Worm (Caenorhabditis elegans): ENCODE data around the gene C52B9.8.

Gene C52B9.8

ce11 chrX:4311668-4312067 lies at the start of gene C52B9.8:
C52B9.8 (minus strand) TSS chrX:4311768.
- TF ChIP-seq mxl-1 (tag; optimal IDR thresholded peaks at IDR 0.05) = no peak
- TF ChIP-seq hlh-12 (tag; optimal IDR thresholded peaks at IDR 0.05) = no peak
- TF ChIP-seq tbp1 (GFP tag; optimal IDR thresholded peaks at IDR 0.05) = no peak
- no peak for TF ChIP-seq ccch-3 (GFP tag; optimal IDR thresholded peaks at IDR 0.05)
- TF ChIP-seq Y53G8AR.9 (GFP tag; conservative IDR thresholded peaks at IDR 0.05) = no peak
- no peak for TF ChIP-seq T07F8.4 (tag; optimal IDR thresholded peaks at IDR 0.05)
- no peak for TF ChIP-seq aptf-2 (GFP tag; conservative IDR thresholded peaks at IDR 0.05)
- TF ChIP-seq D2030.7 (GFP tag; IDR thresholded peaks at IDR 0.05) = no peak
- TF ChIP-seq Y95B8A.8 (GFP tag; IDR thresholded peaks at IDR 0.05) = no peak
- no peak for TF ChIP-seq tbx-9 (tag; optimal IDR thresholded peaks at IDR 0.05; ENCODE audit: borderline replicate concordance)
- no peak for TF ChIP-seq ceh-58 (GFP tag; IDR thresholded peaks at IDR 0.05)
- no peak for TF ChIP-seq nhr-179 (tag; optimal IDR thresholded peaks at IDR 0.05)
- TF ChIP-seq pbrm-1 (GFP tag; IDR thresholded peaks at IDR 0.05) = no peak
- no peak for TF ChIP-seq ceh-27 (GFP tag; optimal IDR thresholded peaks at IDR 0.05)
- TF ChIP-seq Y53F4B.3 (GFP tag; IDR thresholded peaks at IDR 0.05) = no peak
- TF ChIP-seq zfh-2 (GFP tag; conservative IDR thresholded peaks at IDR 0.05) = no peak
- TF ChIP-seq F57C9.4 (tag; optimal IDR thresholded peaks at IDR 0.05) = no peak
- no peak for TF ChIP-seq lsl-1 (GFP tag; optimal IDR thresholded peaks at IDR 0.05)
- no peak for TF ChIP-seq rec-8 (tag; optimal IDR thresholded peaks at IDR 0.05)
- no peak for TF ChIP-seq ceh-100 (GFP tag; IDR thresholded peaks at IDR 0.05)

ce11 chrX:4359030-4359429 lies 47.5 kb upstream of the C52B9.8 start:
- TF ChIP-seq egrh-3 (GFP tag; IDR thresholded peaks at IDR 0.05) = no peak
- peak; percentile 58 for TF ChIP-seq nhr-80 (tag; optimal IDR thresholded peaks at IDR 0.05)
- peak; percentile 8 for TF ChIP-seq unc-62 (GFP tag; optimal IDR thresholded peaks at IDR 0.05)

ce11 chrX:4357467-4357866 lies 45.9 kb upstream of the C52B9.8 start, which contains the start of gene F14H12.6:
F14H12.6 (minus strand) TSS chrX:4357567.
- no peak for TF ChIP-seq sdz-38 (tag; optimal IDR thresholded peaks at IDR 0.05)
- no peak for TF ChIP-seq B0019.2 (GFP tag; conservative IDR thresholded peaks at IDR 0.05)
- TF ChIP-seq aptf-2 (GFP tag; conservative IDR thresholded peaks at IDR 0.05) = no peak
- TF ChIP-seq pbrm-1 (GFP tag; IDR thresholded peaks at IDR 0.05) = no peak
- TF ChIP-seq lin-35 (GFP tag; optimal IDR thresholded peaks at IDR 0.05) = no peak
- no peak for TF ChIP-seq ets-4 (GFP tag; optimal IDR thresholded peaks at IDR 0.05)
- no peak for TF ChIP-seq F37B4.10 (GFP tag; IDR thresholded peaks at IDR 0.05)
- no peak for TF ChIP-seq ceh-27 (GFP tag; optimal IDR thresholded peaks at IDR 0.05)
- TF ChIP-seq ama-1 (optimal IDR thresholded peaks at IDR 0.05) = no peak
- TF ChIP-seq ama-1 (GFP tag; optimal IDR thresholded peaks at IDR 0.05) = no peak
- no peak for TF ChIP-seq aptf-3 (GFP tag; IDR thresholded peaks at IDR 0.05)
- no peak for TF ChIP-seq somi-1 (GFP tag; optimal IDR thresholded peaks at IDR 0.05)
- TF ChIP-seq madf-6 (GFP tag; IDR thresholded peaks at IDR 0.05) = no peak

ce11 chrX:4353318-4353717 lies 41.8 kb upstream of the C52B9.8 start, which contains the start of gene col-165:
col-165 (plus strand) TSS chrX:4353618.
- no peak for TF ChIP-seq sptf-2 (GFP tag; optimal IDR thresholded peaks at IDR 0.05)
- no peak for TF ChIP-seq madf-8 (GFP tag; conservative IDR thresholded peaks at IDR 0.05)
- no peak for TF ChIP-seq F22D6.2 (tag; optimal IDR thresholded peaks at IDR 0.05)
- TF ChIP-seq ZK185.1 (tag; optimal IDR thresholded peaks at IDR 0.05; ENCODE audit: poor library complexity, severe bottlenecking) = no peak
- no peak for TF ChIP-seq tbx-9 (tag; optimal IDR thresholded peaks at IDR 0.05; ENCODE audit: borderline replicate concordance)
- TF ChIP-seq mcd-1 (GFP tag; IDR thresholded peaks at IDR 0.05) = no peak
- no peak for TF ChIP-seq lsl-1 (GFP tag; optimal IDR thresholded peaks at IDR 0.05)
- TF ChIP-seq akir-1 (GFP tag; optimal IDR thresholded peaks at IDR 0.05) = no peak
- TF ChIP-seq nhr-90 (tag; optimal IDR thresholded peaks at IDR 0.05) = no peak
- no peak for TF ChIP-seq ceh-91 (GFP tag; IDR thresholded peaks at IDR 0.05)
- no peak for TF ChIP-seq nhr-179 (tag; optimal IDR thresholded peaks at IDR 0.05)
- no peak for TF ChIP-seq T26A5.8 (tag; optimal IDR thresholded peaks at IDR 0.05)
- TF ChIP-seq lag-1 (GFP tag; IDR thresholded peaks at IDR 0.05) = no peak
- no peak for TF ChIP-seq lin-40 (tag; optimal IDR thresholded peaks at IDR 0.05)
- no peak for TF ChIP-seq dpff-1 (tag; optimal IDR thresholded peaks at IDR 0.05)
- no peak for TF ChIP-seq attf-3 (GFP tag; conservative IDR thresholded peaks at IDR 0.05)
- TF ChIP-seq ceh-58 (GFP tag; IDR thresholded peaks at IDR 0.05) = no peak
- no peak for TF ChIP-seq madf-3 (GFP tag; IDR thresholded peaks at IDR 0.05)
